Worm (Caenorhabditis elegans): ENCODE measurements around the gene C37C3.17.

Gene C37C3.17

ce11 chrV:7826917-7827316 is 34.8 kb downstream of the C37C3.17 start, which contains the start of gene mig-6:
Gene mig-6 (plus strand): TSS chrV:7827217.
- TF ChIP-seq egl-18 (GFP tag; IDR thresholded peaks at IDR 0.05): no peak
- no peak for TF ChIP-seq lin-40 (tag; optimal IDR thresholded peaks at IDR 0.05)
- TF ChIP-seq mcd-1 (GFP tag; IDR thresholded peaks at IDR 0.05): no peak
- TF ChIP-seq ceh-91 (GFP tag; IDR thresholded peaks at IDR 0.05): no peak
- TF ChIP-seq dox-1 (GFP tag; IDR thresholded peaks at IDR 0.05): no peak
- TF ChIP-seq egrh-3 (GFP tag; IDR thresholded peaks at IDR 0.05): no peak
- no peak for TF ChIP-seq Y56A3A.18 (GFP tag; IDR thresholded peaks at IDR 0.05)
- TF ChIP-seq nhr-120 (GFP tag; IDR thresholded peaks at IDR 0.05): no peak
- TF ChIP-seq madf-6 (GFP tag; IDR thresholded peaks at IDR 0.05): no peak
- TF ChIP-seq Y53F4B.3 (GFP tag; IDR thresholded peaks at IDR 0.05): no peak
- no peak for TF ChIP-seq F52B5.7 (tag; optimal IDR thresholded peaks at IDR 0.05)
- TF ChIP-seq repo-1 (tag; optimal IDR thresholded peaks at IDR 0.05): no peak

- TF ChIP-seq chd-7 (tag; optimal IDR thresholded peaks at IDR 0.05) (no peak), nfya-2 (GFP tag; IDR thresholded peaks at IDR 0.05) (no peak), lin-40 (tag; optimal IDR thresholded peaks at IDR 0.05) (no peak), F37B4.10 (GFP tag; IDR thresholded peaks at IDR 0.05) (no peak), lsy-27 (tag; optimal IDR thresholded peaks at IDR 0.05; ENCODE audit: borderline replicate concordance, insufficient read depth) (no peak), nfya-1 (tag; optimal IDR thresholded peaks at IDR 0.05; ENCODE audit: borderline replicate concordance, insufficient read depth) (no peak), nhr-179 (tag; optimal IDR thresholded peaks at IDR 0.05) (no peak), lsl-1 (GFP tag; optimal IDR thresholded peaks at IDR 0.05) (no peak), mes-4 (tag; optimal IDR thresholded peaks at IDR 0.05) (no peak)
These were observed 35.3 kb downstream of the C37C3.17 start for ce11 chrV:7826362-7826761.

ce11 chrV:7825836-7826235 is 35.9 kb downstream of the C37C3.17 start:
- no peak for TF ChIP-seq efl-1 (GFP tag; optimal IDR thresholded peaks at IDR 0.05)
- TF ChIP-seq nhr-27 (tag; optimal IDR thresholded peaks at IDR 0.05): no peak
- TF ChIP-seq F22D6.2 (tag; optimal IDR thresholded peaks at IDR 0.05): no peak
- TF ChIP-seq egl-18 (GFP tag; IDR thresholded peaks at IDR 0.05): no peak
- no peak for TF ChIP-seq lin-26 (GFP tag; IDR thresholded peaks at IDR 0.05)
- no peak for TF ChIP-seq ztf-6 (GFP tag; IDR thresholded peaks at IDR 0.05)
- no peak for TF ChIP-seq nhr-179 (tag; optimal IDR thresholded peaks at IDR 0.05)
- no peak for TF ChIP-seq sea-2 (GFP tag; IDR thresholded peaks at IDR 0.05)
- no peak for TF ChIP-seq hlh-26 (GFP tag; conservative IDR thresholded peaks at IDR 0.05)
- no peak for TF ChIP-seq Y67H2A.10 (GFP tag; conservative IDR thresholded peaks at IDR 0.05)
- TF ChIP-seq unc-130 (GFP tag; optimal IDR thresholded peaks at IDR 0.05): no peak
- no peak for TF ChIP-seq mcd-1 (GFP tag; IDR thresholded peaks at IDR 0.05)

- TF ChIP-seq bed-2 (GFP tag; IDR thresholded peaks at IDR 0.05) (no peak), madf-10 (tag; optimal IDR thresholded peaks at IDR 0.05) (no peak), repo-1 (tag; optimal IDR thresholded peaks at IDR 0.05) (no peak), ztf-3 (GFP tag; optimal IDR thresholded peaks at IDR 0.05) (no peak), F33H1.4 (GFP tag; IDR thresholded peaks at IDR 0.05) (no peak), ztf-26 (tag; optimal IDR thresholded peaks at IDR 0.05) (no peak), F22D6.2 (tag; optimal IDR thresholded peaks at IDR 0.05) (no peak), T07F8.4 (tag; optimal IDR thresholded peaks at IDR 0.05) (no peak), F49E8.2 (tag; optimal IDR thresholded peaks at IDR 0.05; ENCODE audit: insufficient read depth) (no peak), rcor-1 (GFP tag; IDR thresholded peaks at IDR 0.05) (no peak)
These were observed 37.6 kb downstream of the C37C3.17 start for ce11 chrV:7824138-7824537.

Measured in whole organism, young adult.